Fruit fly (Drosophila melanogaster) whole organism, larva: ENCODE measurements around the gene CG34426.
A peak's percentile ranks its signal among the peaks of the same experiment; 100 is the strongest.

Experiments
- noc ChIP-seq: fragments of 200-800 bp; sonication (Bioruptor generic); optimal IDR thresholded peaks from 3 replicates; lab custom pipeline; 2019; ENCODE audit warnings: missing biosample characterization, mild to moderate bottlenecking, missing genetic modification characterization, moderate library complexity

CG34426 gene

DNA sequence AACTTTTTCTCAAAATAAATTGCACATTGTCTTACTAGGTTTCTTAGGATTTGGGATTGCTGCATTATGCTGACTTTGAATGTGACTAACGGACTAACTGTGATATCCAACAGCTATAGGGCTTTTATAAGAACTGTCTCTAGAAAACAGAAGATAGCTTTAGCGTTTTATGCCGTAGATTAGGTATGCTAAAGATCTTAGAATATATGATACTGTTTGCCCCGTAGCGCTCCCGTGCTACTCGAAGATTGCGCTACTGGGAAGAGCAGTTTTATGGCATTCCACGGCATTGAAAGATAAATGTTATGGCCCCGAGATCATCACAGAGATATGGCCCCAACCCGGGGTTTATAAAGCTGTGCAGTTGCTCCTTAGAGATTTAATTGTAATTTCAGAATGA, at the start of gene CG34426, which contains the start of gene CG13311:
Gene CG34426, plus strand, starts transcription at position 400 of the 400 bp plus-strand sequence.
Gene CG13311, minus strand, starts transcription at position 101 of the 400 bp plus-strand sequence.
- TF ChIP-seq noc (tag; lab: Kevin White, UChicago): no peak

- TF ChIP-seq noc (tag; lab: Kevin White, UChicago): no peak
These were observed 48.7 kb upstream of the CG34426 start, which contains the start of gene Fhos for dm6 chr3L:8753592-8753991. Gene Fhos, plus strand, starts transcription at chr3L:8753619.

DNA sequence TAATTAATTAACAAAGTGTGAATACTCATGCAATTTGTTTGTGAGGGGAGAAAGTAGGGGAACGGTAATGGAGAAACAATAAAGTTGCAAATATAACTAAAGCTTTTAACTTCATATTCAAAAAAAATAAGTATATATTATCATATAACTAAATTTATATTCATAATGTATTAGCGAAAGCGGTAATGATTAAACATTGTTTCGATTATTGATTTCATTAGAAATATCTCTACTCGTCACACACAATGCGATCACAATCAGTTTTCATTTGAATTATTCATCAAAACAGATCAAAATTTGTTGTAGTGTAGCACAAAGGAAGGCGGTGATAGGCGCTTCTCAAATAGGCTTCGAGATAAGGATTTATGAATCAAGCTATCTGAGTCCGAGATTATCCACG, 46.6 kb upstream of the CG34426 start, which contains the start of gene CG6576:
Gene CG6576, plus strand, starts transcription at position 301 of the 400 bp plus-strand sequence.
- no peak for TF ChIP-seq noc (tag; lab: Kevin White, UChicago)

dm6 chr3L:8763037-8763454, 39.2 kb upstream of the CG34426 start:
- TF ChIP-seq noc (tag; lab: Kevin White, UChicago): peak; percentile 55

DNA sequence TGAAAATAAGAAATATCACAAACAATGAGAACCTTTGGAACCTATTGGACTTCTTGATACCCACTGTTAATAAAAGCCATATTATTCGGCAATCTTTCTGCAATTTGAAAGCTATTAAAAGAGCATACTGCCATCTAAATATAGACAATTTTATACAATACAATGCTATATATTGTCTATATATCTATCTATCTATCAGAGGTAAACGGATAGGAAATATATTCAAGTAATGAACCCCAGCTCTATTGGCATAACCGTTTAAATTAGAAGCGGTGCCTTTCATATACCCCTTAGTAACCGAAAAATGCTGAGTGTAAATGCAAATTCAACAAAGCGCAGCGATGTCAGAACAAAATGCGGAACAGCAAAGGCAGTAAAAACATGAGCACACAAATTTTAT, 38.5 kb upstream of the CG34426 start:
- no peak for TF ChIP-seq noc (tag; lab: Kevin White, UChicago)

DNA sequence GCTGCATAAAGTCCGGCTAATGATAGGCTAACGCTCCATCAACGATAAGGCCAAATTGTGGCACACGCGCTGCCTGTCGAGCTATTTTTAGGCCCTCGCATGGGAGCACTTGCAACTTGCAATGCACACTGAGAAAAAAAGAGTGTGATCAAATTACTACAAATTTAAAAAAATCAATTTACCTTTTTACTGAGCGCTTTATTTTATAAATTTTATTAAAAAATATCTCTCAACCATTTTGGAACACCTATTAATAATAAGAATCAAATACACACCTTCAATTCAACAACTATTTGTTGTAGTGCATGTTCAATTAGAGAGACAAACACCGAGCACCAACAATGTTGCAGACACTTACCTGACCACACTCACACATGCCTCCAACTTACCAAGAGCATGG, 36.8 kb upstream of the CG34426 start:
- TF ChIP-seq noc (tag; lab: Kevin White, UChicago): no peak

- TF ChIP-seq noc (tag; lab: Kevin White, UChicago): peak; percentile 98
These were observed 36.2 kb upstream of the CG34426 start for dm6 chr3L:8765969-8766538.

dm6 chr3L:8767876-8768275, 34.4 kb upstream of the CG34426 start:
- TF ChIP-seq noc (tag; lab: Kevin White, UChicago): peak; percentile 75

DNA sequence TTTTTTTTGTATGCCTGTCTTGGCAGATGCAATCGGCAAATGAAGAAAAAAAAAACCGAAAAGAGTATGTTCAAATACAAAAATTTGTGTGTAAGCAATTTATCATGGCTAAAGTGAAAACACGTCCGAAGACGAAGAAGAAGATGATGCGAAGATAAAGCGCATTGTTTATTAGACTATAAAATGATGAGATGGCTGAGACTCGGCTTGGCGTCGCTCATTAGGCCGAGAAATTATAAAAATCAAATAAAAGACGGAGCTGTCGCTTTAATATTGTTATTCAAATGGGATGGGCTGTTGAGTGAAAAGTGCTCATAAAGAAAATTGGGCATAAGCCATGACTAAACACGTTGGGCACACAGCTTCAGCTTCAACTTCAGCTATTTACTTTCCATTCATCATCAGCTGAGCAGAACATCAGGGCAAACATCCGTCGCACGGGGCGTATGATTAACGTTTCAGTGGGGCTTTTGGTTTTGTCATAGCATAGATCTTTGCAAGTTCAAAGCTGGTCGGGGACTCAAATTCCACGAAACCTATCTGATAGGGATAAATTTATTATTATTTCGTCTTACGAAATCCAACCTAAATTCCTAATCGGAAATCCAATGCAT, 31.5 kb upstream of the CG34426 start:
- no peak for TF ChIP-seq noc (tag; lab: Kevin White, UChicago)

DNA sequence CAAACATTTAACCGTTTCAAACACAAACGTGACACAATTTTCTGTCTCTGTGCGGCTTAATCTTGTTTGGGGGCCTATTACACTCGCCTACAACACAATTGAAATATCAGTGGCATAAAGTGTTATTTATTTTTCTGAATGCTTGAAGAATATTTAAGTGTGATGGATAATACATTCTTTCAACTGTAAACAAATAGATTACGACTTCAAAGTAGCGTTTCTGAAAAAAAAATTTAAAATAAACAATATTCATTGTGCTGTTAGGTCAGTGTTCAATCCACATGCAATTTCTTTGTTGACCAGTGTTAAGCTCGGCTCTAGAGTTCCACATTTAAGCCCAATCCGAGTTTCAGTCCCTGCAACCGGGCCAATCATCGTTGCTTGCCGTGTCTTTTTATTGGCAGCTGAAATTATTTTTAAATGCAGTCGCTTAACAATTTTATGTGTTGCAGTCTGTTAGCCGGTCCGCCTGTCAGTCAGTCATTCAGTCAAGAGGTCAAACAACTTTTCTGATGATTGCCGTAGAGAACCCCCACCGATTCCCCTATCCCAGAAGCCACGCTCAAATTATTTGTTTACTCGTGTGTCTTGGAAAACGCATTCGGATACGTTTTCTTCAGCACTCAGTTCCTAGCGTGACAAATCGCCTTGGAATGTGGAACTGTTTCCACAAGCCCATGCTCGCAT, 29.1 kb upstream of the CG34426 start:
- TF ChIP-seq noc (tag; lab: Kevin White, UChicago): no peak

- no peak for TF ChIP-seq noc (tag; lab: Kevin White, UChicago)
These were observed 28.6 kb upstream of the CG34426 start for dm6 chr3L:8773713-8774112.

DNA sequence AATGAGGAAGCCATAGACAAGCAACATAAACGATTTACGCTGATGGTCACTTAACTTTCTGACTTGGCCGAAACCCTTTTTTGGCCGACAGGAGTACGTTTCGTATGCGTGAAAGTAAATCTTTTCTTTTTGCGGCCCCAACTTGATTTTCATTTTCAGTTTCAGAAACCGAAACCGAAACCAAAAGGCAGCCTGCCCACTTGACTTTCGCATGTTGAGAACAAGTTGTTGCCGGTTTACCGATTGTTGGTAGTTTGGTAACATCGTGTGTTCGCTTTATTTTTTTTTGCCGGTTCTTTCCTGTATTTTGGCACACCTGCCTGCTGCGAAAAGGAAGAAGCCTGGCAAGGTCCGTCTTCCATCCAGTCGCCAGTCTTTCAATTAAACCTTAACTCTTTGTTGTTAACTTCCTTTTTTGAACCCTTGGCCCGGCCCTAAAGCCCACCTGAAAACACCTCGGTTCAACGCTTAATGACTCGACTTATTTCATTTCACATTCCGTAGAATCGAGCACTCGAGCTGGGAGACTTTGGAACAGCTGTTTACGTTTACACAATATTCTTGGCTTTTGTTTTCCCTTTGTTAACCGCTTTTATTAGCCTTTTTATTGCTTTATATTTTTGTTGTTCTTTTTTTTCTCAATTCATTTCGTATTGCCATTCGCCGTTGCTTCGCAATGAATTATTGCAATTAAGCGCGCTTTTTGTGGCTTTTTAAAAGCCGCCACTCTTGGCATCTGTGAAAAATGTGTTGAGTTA, 27.1 kb upstream of the CG34426 start:
- no peak for TF ChIP-seq noc (tag; lab: Kevin White, UChicago)

dm6 chr3L:8777313-8777924, 24.8 kb upstream of the CG34426 start:
- no peak for TF ChIP-seq noc (tag; lab: Kevin White, UChicago)

dm6 chr3L:8780723-8781296, 21.5 kb upstream of the CG34426 start:
- TF ChIP-seq noc (tag; lab: Kevin White, UChicago): peak; percentile 28

dm6 chr3L:8781993-8782392, 20.3 kb upstream of the CG34426 start:
- no peak for TF ChIP-seq noc (tag; lab: Kevin White, UChicago)
